Fruit fly (Drosophila melanogaster): ENCODE measurements around the gene Prx6a.

- no peak for TF ChIP-seq CG34367 (tag; optimal IDR thresholded peaks at IDR 0.05)
- TF ChIP-seq EcR (GFP tag; optimal IDR thresholded peaks at IDR 0.05) = no peak
- TF ChIP-seq CG4496 (GFP tag; IDR thresholded peaks at IDR 0.05) = no peak
- TF ChIP-seq CG12605 (GFP tag; IDR thresholded peaks at IDR 0.05) = no peak
- TF ChIP-seq CG15710 (tag; optimal IDR thresholded peaks at IDR 0.05) = no peak
- TF ChIP-seq CG8301 (tag; optimal IDR thresholded peaks at IDR 0.05) = no peak
- TF ChIP-seq CG9948 (tag; optimal IDR thresholded peaks at IDR 0.05) = no peak
- no peak for TF ChIP-seq D1 (tag; optimal IDR thresholded peaks at IDR 0.05)
- TF ChIP-seq CG17806 (tag; optimal IDR thresholded peaks at IDR 0.05) = no peak
- TF ChIP-seq Pif1A (GFP tag; optimal IDR thresholded peaks at IDR 0.05) = no peak
- no peak for TF ChIP-seq CG14655 (GFP tag; optimal IDR thresholded peaks at IDR 0.05)
- no peak for TF ChIP-seq CG32121 (GFP tag; IDR thresholded peaks at IDR 0.05)
- no peak for TF ChIP-seq Snoo (tag; optimal IDR thresholded peaks at IDR 0.05)
- TF ChIP-seq Pif1B (GFP tag; optimal IDR thresholded peaks at IDR 0.05) = no peak
These were observed 3.9 kb downstream of the Prx6a start, which contains the start of gene Ifrd1 for dm6 chr2L:2874185-2874541.
